Worm (Caenorhabditis elegans) whole organism, midembryonic: ENCODE data around the gene gst-42.

Experiments used
- T22C8.4 ChIP-seq: fragments of 200-800 bp; sonication (Bioruptor generic); IDR thresholded peaks from 2 replicates; pipeline ENCODE4 v1.3.6; 2022; ENCODE audit warnings: missing genetic modification characterization, missing compliant biosample characterization
- cog-1 ChIP-seq: sonication (generic microtip); optimal IDR thresholded peaks from 2 replicates; lab custom pipeline; 2016; ENCODE audit warnings: missing genetic modification characterization, missing compliant biosample characterization
- flt-1 ChIP-seq: fragments of 200-800 bp; sonication (Bioruptor generic); IDR thresholded peaks from 2 replicates; pipeline ENCODE4 v1.3.6; 2022; ENCODE audit warnings: missing genetic modification characterization, missing compliant biosample characterization
- klf-2 ChIP-seq: fragments of 200-800 bp; sonication (Bioruptor generic); conservative IDR thresholded peaks from 2 replicates; pipeline ENCODE4 v1.3.6; 2022; ENCODE audit warnings: missing genetic modification reagents, missing genetic modification characterization, missing compliant biosample characterization
- med-1 ChIP-seq: sonication (generic microtip); optimal IDR thresholded peaks from 2 replicates; lab custom pipeline; 2017; ENCODE audit warnings: missing genetic modification characterization, mild to moderate bottlenecking, missing compliant biosample characterization, antibody characterized with exemption, missing genetic modification reagents; ENCODE audit not compliant: insufficient read depth
- ref-1 ChIP-seq: fragments of 200-800 bp; sonication (Bioruptor generic); conservative IDR thresholded peaks from 2 replicates; pipeline ENCODE4 v1.3.6; 2022; ENCODE audit warnings: missing genetic modification reagents, missing genetic modification characterization, missing compliant biosample characterization
- tab-1 ChIP-seq: fragments of 200-800 bp; sonication (Bioruptor generic); IDR thresholded peaks from 2 replicates; pipeline ENCODE4 v1.3.6; 2022; ENCODE audit warnings: missing genetic modification characterization, missing compliant biosample characterization
- ztf-23 ChIP-seq: fragments of 200-800 bp; sonication (Bioruptor generic); IDR thresholded peaks from 2 replicates; pipeline ENCODE4 v1.3.6; 2022; ENCODE audit warnings: missing genetic modification reagents, missing genetic modification characterization, missing compliant biosample characterization
- ztf-29 ChIP-seq: fragments of 200-800 bp; sonication (Bioruptor generic); IDR thresholded peaks from 2 replicates; pipeline ENCODE4 v1.3.6; 2022; ENCODE audit warnings: missing genetic modification reagents, missing genetic modification characterization, missing compliant biosample characterization

gst-42 gene

ce11 chrX:11743723-11744122 is 16.0 kb upstream of the gst-42 start:
- TF ChIP-seq tab-1 (GFP tag; lab: Robert Waterston, UW): no peak
- no peak for TF ChIP-seq ref-1 (GFP tag; lab: Robert Waterston, UW)
- TF ChIP-seq flt-1 (GFP tag; lab: Robert Waterston, UW): no peak
- no peak for TF ChIP-seq med-1 (GFP tag; lab: Kevin White, UChicago)
- no peak for TF ChIP-seq T22C8.4 (GFP tag; lab: Robert Waterston, UW)
- TF ChIP-seq klf-2 (GFP tag; lab: Robert Waterston, UW): no peak
- TF ChIP-seq ztf-23 (GFP tag; lab: Robert Waterston, UW): no peak
- TF ChIP-seq ztf-29 (GFP tag; lab: Robert Waterston, UW): no peak
- no peak for TF ChIP-seq cog-1

ce11 chrX:11738602-11739100 is 10.9 kb upstream of the gst-42 start, which contains the start of gene nspa-9:
Gene nspa-9 (plus strand): TSS chrX:11739050.
- no peak for TF ChIP-seq ztf-23 (GFP tag; lab: Robert Waterston, UW)
- TF ChIP-seq klf-2 (GFP tag; lab: Robert Waterston, UW): no peak
- TF ChIP-seq ref-1 (GFP tag; lab: Robert Waterston, UW): no peak
- TF ChIP-seq cog-1: no peak
- TF ChIP-seq flt-1 (GFP tag; lab: Robert Waterston, UW): no peak
- TF ChIP-seq T22C8.4 (GFP tag; lab: Robert Waterston, UW): no peak
- TF ChIP-seq ztf-29 (GFP tag; lab: Robert Waterston, UW): no peak
- TF ChIP-seq tab-1 (GFP tag; lab: Robert Waterston, UW): no peak
- no peak for TF ChIP-seq med-1 (GFP tag; lab: Kevin White, UChicago)

ce11 chrX:11737053-11737452 is 9.3 kb upstream of the gst-42 start, which contains the start of gene D1053.3:
Gene D1053.3 (minus strand): TSS chrX:11737153.
- TF ChIP-seq ref-1 (GFP tag; lab: Robert Waterston, UW) (no peak), klf-2 (GFP tag; lab: Robert Waterston, UW) (no peak), tab-1 (GFP tag; lab: Robert Waterston, UW) (no peak), cog-1 (no peak), flt-1 (GFP tag; lab: Robert Waterston, UW) (no peak), ztf-23 (GFP tag; lab: Robert Waterston, UW) (no peak), med-1 (GFP tag; lab: Kevin White, UChicago) (no peak), ztf-29 (GFP tag; lab: Robert Waterston, UW) (no peak), T22C8.4 (GFP tag; lab: Robert Waterston, UW) (no peak)

- TF ChIP-seq ztf-29 (GFP tag; lab: Robert Waterston, UW) (no peak), cog-1 (no peak), T22C8.4 (GFP tag; lab: Robert Waterston, UW) (no peak), ref-1 (GFP tag; lab: Robert Waterston, UW) (no peak), klf-2 (GFP tag; lab: Robert Waterston, UW) (no peak), tab-1 (GFP tag; lab: Robert Waterston, UW) (no peak), ztf-23 (GFP tag; lab: Robert Waterston, UW) (no peak), med-1 (GFP tag; lab: Kevin White, UChicago) (no peak), flt-1 (GFP tag; lab: Robert Waterston, UW) (no peak)
Observed at ce11 chrX:11734110-11734509, 6.4 kb upstream of the gst-42 start.

- TF ChIP-seq T22C8.4 (GFP tag; lab: Robert Waterston, UW) (no peak), med-1 (GFP tag; lab: Kevin White, UChicago) (no peak), cog-1 (no peak), klf-2 (GFP tag; lab: Robert Waterston, UW) (no peak), flt-1 (GFP tag; lab: Robert Waterston, UW) (no peak), ztf-29 (GFP tag; lab: Robert Waterston, UW) (no peak), tab-1 (GFP tag; lab: Robert Waterston, UW) (no peak), ref-1 (GFP tag; lab: Robert Waterston, UW) (no peak), ztf-23 (GFP tag; lab: Robert Waterston, UW) (no peak)
Observed at ce11 chrX:11732752-11733151, 5.0 kb upstream of the gst-42 start.

ce11 chrX:11726450-11726849 is 1.3 kb downstream of the gst-42 start:
- TF ChIP-seq T22C8.4 (GFP tag; lab: Robert Waterston, UW) (no peak), ref-1 (GFP tag; lab: Robert Waterston, UW) (no peak)

- TF ChIP-seq cog-1: no peak
- TF ChIP-seq ztf-23 (GFP tag; lab: Robert Waterston, UW): no peak
- TF ChIP-seq tab-1 (GFP tag; lab: Robert Waterston, UW): no peak
- no peak for TF ChIP-seq med-1 (GFP tag; lab: Kevin White, UChicago)
- no peak for TF ChIP-seq ztf-29 (GFP tag; lab: Robert Waterston, UW)
- no peak for TF ChIP-seq ref-1 (GFP tag; lab: Robert Waterston, UW)
- no peak for TF ChIP-seq flt-1 (GFP tag; lab: Robert Waterston, UW)
- no peak for TF ChIP-seq T22C8.4 (GFP tag; lab: Robert Waterston, UW)
Observed at ce11 chrX:11725646-11726045, 2.1 kb downstream of the gst-42 start.

- no peak for TF ChIP-seq T22C8.4 (GFP tag; lab: Robert Waterston, UW)
- no peak for TF ChIP-seq ref-1 (GFP tag; lab: Robert Waterston, UW)
Observed at ce11 chrX:11723781-11724201, 3.9 kb downstream of the gst-42 start, which contains the start of gene D1053.4. Gene D1053.4 (minus strand): TSS chrX:11723800.

- TF ChIP-seq ztf-29 (GFP tag; lab: Robert Waterston, UW) (no peak), klf-2 (GFP tag; lab: Robert Waterston, UW) (no peak), cog-1 (no peak), ref-1 (GFP tag; lab: Robert Waterston, UW) (no peak), tab-1 (GFP tag; lab: Robert Waterston, UW) (no peak), med-1 (GFP tag; lab: Kevin White, UChicago) (no peak), T22C8.4 (GFP tag; lab: Robert Waterston, UW) (no peak), ztf-23 (GFP tag; lab: Robert Waterston, UW) (no peak), flt-1 (GFP tag; lab: Robert Waterston, UW) (no peak)
Observed at ce11 chrX:11720058-11720457, 7.7 kb downstream of the gst-42 start.
